Worm (Caenorhabditis elegans) whole organism, late embryonic: ENCODE results near the gene K06A9.3.
A peak's percentile ranks its signal among the peaks of the same experiment; 100 is the strongest.

Experiments used
- C38D4.7 ChIP-seq: fragments of 200-800 bp; sonication (Bioruptor generic); optimal IDR thresholded peaks from 2 replicates; lab custom pipeline; 2018; ENCODE audit warnings: mild to moderate bottlenecking, missing genetic modification characterization, moderate library complexity, missing compliant biosample characterization
- K09A11.1 ChIP-seq: sonication (generic microtip); optimal IDR thresholded peaks from 2 replicates; lab custom pipeline; 2017; ENCODE audit warnings: antibody characterized with exemption, mild to moderate bottlenecking, missing genetic modification characterization, missing compliant biosample characterization; ENCODE audit not compliant: insufficient read depth
- Y22D7AL.16 ChIP-seq: sonication (generic microtip); optimal IDR thresholded peaks from 2 replicates; lab custom pipeline; 2016; ENCODE audit warnings: missing genetic modification characterization, missing compliant biosample characterization
- ahr-1 ChIP-seq: sonication (generic microtip); optimal IDR thresholded peaks from 2 replicates; lab custom pipeline; 2016; ENCODE audit warnings: missing genetic modification characterization, missing compliant biosample characterization
- ceh-14 ChIP-seq: sonication (generic microtip); optimal IDR thresholded peaks from 2 replicates; lab custom pipeline; 2016; ENCODE audit warnings: missing genotype, missing genetic modification characterization, missing compliant biosample characterization
- ceh-19 ChIP-seq: fragments of 200-800 bp; sonication (Bioruptor generic); optimal IDR thresholded peaks from 2 replicates; lab custom pipeline; 2018; ENCODE audit warnings: mild to moderate bottlenecking, missing genetic modification characterization, missing compliant biosample characterization
- ceh-2 ChIP-seq: sonication (generic microtip); optimal IDR thresholded peaks from 2 replicates; lab custom pipeline; 2016; ENCODE audit warnings: missing genotype, missing genetic modification characterization, missing compliant biosample characterization
- ceh-22 ChIP-seq: sonication (generic microtip); optimal IDR thresholded peaks from 2 replicates; lab custom pipeline; 2017; ENCODE audit warnings: missing biosample characterization, missing genetic modification characterization
- ceh-24 ChIP-seq: sonication (generic microtip); optimal IDR thresholded peaks from 2 replicates; lab custom pipeline; 2016; ENCODE audit warnings: mild to moderate bottlenecking, missing genetic modification characterization, missing compliant biosample characterization
- ceh-30 ChIP-seq: fragments of 150-350 bp; optimal IDR thresholded peaks from 2 replicates; lab custom pipeline; 2014; ENCODE audit warnings: missing biosample characterization, missing genetic modification characterization
- ceh-34 ChIP-seq: sonication (generic microtip); optimal IDR thresholded peaks from 2 replicates; lab custom pipeline; 2016; ENCODE audit warnings: mild to moderate bottlenecking, missing genetic modification characterization, missing compliant biosample characterization
- che-1 ChIP-seq: sonication (generic microtip); optimal IDR thresholded peaks from 2 replicates; lab custom pipeline; 2016; ENCODE audit warnings: mild to moderate bottlenecking, missing genetic modification characterization, missing compliant biosample characterization
- dve-1 ChIP-seq: sonication (generic microtip); optimal IDR thresholded peaks from 2 replicates; lab custom pipeline; 2017; ENCODE audit warnings: antibody characterized with exemption, mild to moderate bottlenecking, missing genetic modification characterization, missing compliant biosample characterization
- elt-4 ChIP-seq: sonication (generic microtip); optimal IDR thresholded peaks from 2 replicates; lab custom pipeline; 2016; ENCODE audit warnings: missing genetic modification characterization, missing compliant biosample characterization
- ets-4 ChIP-seq: sonication (generic microtip); optimal IDR thresholded peaks from 2 replicates; lab custom pipeline; 2016; ENCODE audit warnings: missing genetic modification characterization, missing compliant biosample characterization
- eyg-1 ChIP-seq: sonication (generic microtip); optimal IDR thresholded peaks from 2 replicates; lab custom pipeline; 2016; ENCODE audit warnings: missing genotype, missing genetic modification characterization, missing compliant biosample characterization
- fax-1 ChIP-seq: sonication (generic microtip); optimal IDR thresholded peaks from 2 replicates; lab custom pipeline; 2016; ENCODE audit warnings: missing genotype, missing genetic modification characterization, missing compliant biosample characterization
- fkh-10 ChIP-seq: fragments of 150-350 bp; optimal IDR thresholded peaks from 2 replicates; lab custom pipeline; 2014; ENCODE audit warnings: missing biosample characterization, missing genetic modification reagents, missing genetic modification characterization
- fkh-6 ChIP-seq: sonication (generic microtip); optimal IDR thresholded peaks from 2 replicates; lab custom pipeline; 2016; ENCODE audit warnings: missing genetic modification characterization, missing compliant biosample characterization
- gmeb-2 ChIP-seq: sonication (generic microtip); optimal IDR thresholded peaks from 2 replicates; lab custom pipeline; 2016; ENCODE audit warnings: missing genetic modification characterization, inconsistent platforms, missing compliant biosample characterization
- hlh-6 ChIP-seq: sonication (generic microtip); optimal IDR thresholded peaks from 2 replicates; lab custom pipeline; 2016; ENCODE audit warnings: missing genotype, missing genetic modification characterization, missing compliant biosample characterization
- lim-6 ChIP-seq: sonication (generic microtip); optimal IDR thresholded peaks from 2 replicates; lab custom pipeline; 2016; ENCODE audit warnings: missing genetic modification characterization, missing compliant biosample characterization
- lin-11 ChIP-seq: fragments of 200-800 bp; sonication (Bioruptor generic); optimal IDR thresholded peaks from 2 replicates; lab custom pipeline; 2018; ENCODE audit warnings: mild to moderate bottlenecking, missing genetic modification characterization, missing compliant biosample characterization
- madf-2 ChIP-seq: sonication (generic microtip); optimal IDR thresholded peaks from 2 replicates; lab custom pipeline; 2017; ENCODE audit warnings: missing genetic modification characterization, missing compliant biosample characterization
- mec-3 ChIP-seq: sonication (generic microtip); optimal IDR thresholded peaks from 2 replicates; lab custom pipeline; 2016; ENCODE audit warnings: borderline replicate concordance, missing genetic modification characterization, missing compliant biosample characterization
- odd-2 ChIP-seq: sonication (generic microtip); optimal IDR thresholded peaks from 2 replicates; lab custom pipeline; 2017; ENCODE audit warnings: antibody characterized with exemption, mild to moderate bottlenecking, missing genetic modification characterization, missing compliant biosample characterization
- pag-3 ChIP-seq: sonication (generic microtip); optimal IDR thresholded peaks from 2 replicates; lab custom pipeline; 2016; ENCODE audit warnings: missing compliant biosample characterization, missing genetic modification characterization, borderline replicate concordance
- pat-9 ChIP-seq: fragments of 200-800 bp; sonication (Bioruptor generic); optimal IDR thresholded peaks from 2 replicates; lab custom pipeline; 2018; ENCODE audit warnings: mild to moderate bottlenecking, missing genetic modification characterization, moderate library complexity, missing compliant biosample characterization
- pha-2 ChIP-seq: sonication (generic microtip); optimal IDR thresholded peaks from 2 replicates; lab custom pipeline; 2017; ENCODE audit warnings: mild to moderate bottlenecking, missing genetic modification characterization, missing compliant biosample characterization
- pros-1 ChIP-seq: fragments of 150-350 bp; optimal IDR thresholded peaks from 2 replicates; lab custom pipeline; 2014; ENCODE audit warnings: missing biosample characterization, missing genetic modification reagents, missing genetic modification characterization
- ref-2 ChIP-seq: sonication (generic microtip); optimal IDR thresholded peaks from 2 replicates; lab custom pipeline; 2016; ENCODE audit warnings: missing genetic modification characterization, missing compliant biosample characterization
- rnt-1 ChIP-seq: sonication (generic microtip); optimal IDR thresholded peaks from 2 replicates; lab custom pipeline; 2016; ENCODE audit warnings: missing genetic modification characterization, missing compliant biosample characterization
- sox-4 ChIP-seq: sonication (generic microtip); optimal IDR thresholded peaks from 2 replicates; lab custom pipeline; 2017; ENCODE audit warnings: mild to moderate bottlenecking, missing genetic modification characterization, inconsistent platforms, missing compliant biosample characterization
- tbx-7 ChIP-seq: sonication (generic microtip); optimal IDR thresholded peaks from 2 replicates; lab custom pipeline; 2016; ENCODE audit warnings: missing genotype, missing genetic modification characterization, missing compliant biosample characterization
- ttx-3 ChIP-seq: sonication (generic microtip); optimal IDR thresholded peaks from 2 replicates; lab custom pipeline; 2016; ENCODE audit warnings: missing genetic modification reagents, missing genetic modification characterization, missing compliant biosample characterization
- unc-55 ChIP-seq: sonication (generic microtip); optimal IDR thresholded peaks from 2 replicates; lab custom pipeline; 2017; ENCODE audit warnings: missing biosample characterization, missing genetic modification reagents, missing genetic modification characterization
- unc-86 ChIP-seq: sonication (generic microtip); optimal IDR thresholded peaks from 2 replicates; lab custom pipeline; 2016; ENCODE audit warnings: missing genetic modification characterization, missing compliant biosample characterization
- zip-5 ChIP-seq: sonication (generic microtip); optimal IDR thresholded peaks from 2 replicates; lab custom pipeline; 2016; ENCODE audit warnings: missing genetic modification characterization, missing compliant biosample characterization

K06A9.3 gene

DNA sequence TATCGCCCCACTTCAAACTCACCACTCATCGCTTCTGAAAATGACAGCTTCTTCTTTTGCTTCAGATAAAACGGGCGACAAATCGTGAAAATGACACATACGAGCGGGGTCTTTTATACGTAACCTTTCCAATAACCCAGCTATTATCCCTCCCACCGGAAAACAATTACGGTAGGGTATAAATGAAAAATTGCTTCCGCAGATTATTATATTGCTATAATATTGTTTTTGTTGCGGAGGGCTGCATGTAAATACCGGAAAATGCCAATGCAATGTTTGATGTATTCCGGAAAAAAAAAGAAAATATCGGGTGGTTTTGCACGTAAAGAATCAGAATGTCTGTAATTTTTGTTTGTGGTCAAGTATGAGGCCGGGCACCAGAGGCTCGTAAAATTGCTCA lies 33.4 kb downstream of the K06A9.3 start, which contains the start of gene F09E10.7:
F09E10.7 (minus strand) TSS at position 101 of the 400 bp plus-strand sequence.
- TF ChIP-seq fkh-6 (tag; lab: Kevin White, UChicago) (no peak), tbx-7 (tag; lab: Kevin White, UChicago) (no peak), sox-4 (tag; lab: Kevin White, UChicago) (no peak), unc-55 (no peak), pros-1 (no peak), fax-1 (tag; lab: Kevin White, UChicago) (no peak), pha-2 (no peak), ets-4 (no peak), ceh-22 (tag; lab: Kevin White, UChicago) (no peak), rnt-1 (tag; lab: Kevin White, UChicago) (no peak), che-1 (tag; lab: Kevin White, UChicago) (no peak), ceh-24 (tag; lab: Kevin White, UChicago) (no peak), ceh-30 (tag; lab: Kevin White, UChicago) (no peak), mec-3 (tag; lab: Kevin White, UChicago) (no peak)
- TF ChIP-seq, all 69 proteins: peak for 0

DNA sequence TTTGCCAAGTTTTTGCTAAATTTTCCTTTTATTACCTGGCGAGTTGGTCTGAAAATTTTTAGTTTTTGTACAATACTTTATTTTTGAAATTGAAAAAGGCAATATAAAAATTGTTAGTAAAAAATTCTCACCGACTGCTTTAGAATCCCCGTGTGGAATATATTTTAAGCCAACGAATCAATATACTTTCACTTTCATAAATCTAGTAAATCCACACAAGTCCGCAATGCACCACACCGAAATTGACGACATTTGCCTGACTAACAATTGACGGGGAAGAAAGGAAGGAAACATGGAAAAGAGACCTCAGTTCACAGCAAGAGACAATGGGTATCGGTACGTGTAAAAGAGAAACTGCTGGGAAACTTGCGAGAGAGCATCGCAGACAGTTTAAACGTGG lies 35.7 kb downstream of the K06A9.3 start:
- TF ChIP-seq ttx-3 (tag; lab: Kevin White, UChicago) (no peak), ceh-34 (tag; lab: Kevin White, UChicago) (no peak), unc-86 (tag; lab: Kevin White, UChicago) (no peak)

DNA sequence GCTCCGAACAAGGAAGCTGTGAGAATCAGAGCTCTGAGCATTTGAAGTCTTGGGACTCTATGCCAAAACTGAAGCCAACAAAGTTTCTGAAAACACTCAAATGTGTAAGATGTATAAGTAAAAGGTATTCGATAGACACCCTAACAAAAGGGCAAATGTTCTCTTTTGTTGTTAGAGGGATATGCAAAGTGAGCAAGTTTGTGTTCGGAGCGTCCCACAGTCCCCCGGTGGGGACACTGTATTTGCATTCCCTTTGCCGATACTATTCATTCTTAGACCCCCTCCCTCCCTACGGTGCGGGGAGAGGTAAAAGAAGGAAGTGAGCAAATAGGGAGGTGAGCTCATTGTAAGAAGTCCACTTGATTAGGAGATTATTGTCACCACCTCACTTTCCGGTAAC lies 37.6 kb downstream of the K06A9.3 start, which contains the start of gene F09E10.6:
F09E10.6 (minus strand) TSS at position 101 of the 400 bp plus-strand sequence.
- TF ChIP-seq pag-3 (tag; lab: Kevin White, UChicago) (no peak), C38D4.7 (GFP tag; lab: Kevin White, UChicago) (no peak), ceh-22 (tag; lab: Kevin White, UChicago) (no peak), hlh-6 (tag; lab: Kevin White, UChicago) (no peak), ahr-1 (no peak), ceh-19 (GFP tag; lab: Kevin White, UChicago) (no peak), ceh-30 (tag; lab: Kevin White, UChicago) (no peak), tbx-7 (tag; lab: Kevin White, UChicago) (no peak), fkh-10 (GFP tag; lab: Kevin White, UChicago) (no peak), ceh-2 (no peak), madf-2 (tag; lab: Kevin White, UChicago) (no peak), unc-86 (tag; lab: Kevin White, UChicago) (no peak), Y22D7AL.16 (tag; lab: Kevin White, UChicago) (no peak), eyg-1 (tag; lab: Kevin White, UChicago) (no peak)

DNA sequence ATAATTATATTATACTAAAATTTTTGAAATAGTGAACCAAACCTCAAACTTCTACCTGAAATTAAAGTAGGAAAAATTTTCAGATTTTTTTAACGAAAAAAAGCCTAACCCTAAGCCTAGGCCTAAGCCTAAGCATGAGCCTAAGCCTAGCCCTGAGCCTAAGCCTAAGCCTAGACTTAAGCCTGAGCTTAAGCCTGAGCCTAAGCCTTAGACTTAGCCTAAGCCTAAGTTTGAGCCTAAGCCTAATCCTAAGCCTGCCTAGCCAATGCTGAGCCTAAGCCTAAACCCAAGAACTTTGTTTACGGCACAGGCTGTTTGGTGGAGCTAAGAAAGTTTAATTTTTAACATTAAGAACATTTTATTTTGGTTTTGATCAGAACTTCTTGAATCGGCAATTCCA lies 39.2 kb downstream of the K06A9.3 start:
- TF ChIP-seq dve-1 (peak; percentile 65), K09A11.1 (tag; lab: Kevin White, UChicago) (no peak)

DNA sequence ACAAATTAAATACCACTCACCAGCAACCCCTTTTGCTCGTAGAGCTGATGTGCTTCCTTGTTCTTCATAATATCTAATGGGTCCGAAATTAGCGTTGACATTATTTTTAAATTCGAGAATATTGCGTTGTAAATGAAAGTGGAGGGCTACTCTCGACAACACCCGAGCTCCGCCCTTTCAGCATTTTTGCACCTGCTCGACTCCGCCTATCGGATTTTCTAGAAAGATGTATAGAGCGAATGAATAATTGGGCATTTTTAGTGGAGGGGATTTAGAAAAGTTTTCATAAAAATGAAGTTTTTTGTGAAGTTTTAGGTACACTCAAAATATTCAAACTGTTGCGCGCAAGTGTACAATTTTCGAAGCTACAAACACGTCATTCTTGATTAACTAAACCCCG lies 40.9 kb downstream of the K06A9.3 start, which contains the start of gene F09E10.5:
F09E10.5 (minus strand) TSS at position 101 of the 400 bp plus-strand sequence.
- TF ChIP-seq fkh-6 (tag; lab: Kevin White, UChicago) (no peak), ceh-14 (tag; lab: Kevin White, UChicago) (no peak), ttx-3 (tag; lab: Kevin White, UChicago) (no peak), che-1 (tag; lab: Kevin White, UChicago) (no peak), ceh-30 (tag; lab: Kevin White, UChicago) (no peak), lim-6 (tag; lab: Kevin White, UChicago) (no peak), ceh-34 (tag; lab: Kevin White, UChicago) (no peak), odd-2 (tag; lab: Kevin White, UChicago) (no peak), ref-2 (tag; lab: Kevin White, UChicago) (no peak), fkh-10 (GFP tag; lab: Kevin White, UChicago) (no peak), lin-11 (tag; lab: Kevin White, UChicago) (no peak), pat-9 (tag; lab: Kevin White, UChicago) (no peak), fax-1 (tag; lab: Kevin White, UChicago) (no peak), elt-4 (tag; lab: Kevin White, UChicago) (no peak), sox-4 (tag; lab: Kevin White, UChicago) (no peak), mec-3 (tag; lab: Kevin White, UChicago) (no peak), unc-86 (tag; lab: Kevin White, UChicago) (no peak), gmeb-2 (tag; lab: Kevin White, UChicago) (no peak), zip-5 (tag; lab: Kevin White, UChicago) (no peak)
